Fruit fly (Drosophila melanogaster): ENCODE results near the gene Acsx1R.
A peak's percentile ranks its signal among the peaks of the same experiment; 100 is the strongest.

Acsx1R gene

DNA sequence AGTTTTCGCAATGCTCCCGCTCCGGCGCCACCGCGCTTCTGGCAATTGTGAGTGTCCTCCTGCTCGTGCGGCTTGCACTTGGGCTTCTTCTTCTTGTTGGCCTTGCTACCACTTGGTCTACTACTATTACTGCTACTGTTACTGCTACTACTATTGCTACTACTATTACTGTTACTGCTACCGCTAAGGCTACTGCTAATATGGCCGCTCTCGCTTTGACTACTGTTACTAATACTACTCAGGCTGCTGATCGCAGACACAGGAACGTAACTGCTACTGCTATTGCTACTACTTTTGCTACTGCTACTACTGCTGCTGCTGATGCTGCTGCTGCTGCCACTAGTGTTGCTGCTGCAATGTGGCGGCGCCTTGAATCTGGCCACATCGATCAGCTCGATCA lies 19.8 kb upstream of the Acsx1R start:
- no peak for TF ChIP-seq CTCF (optimal IDR thresholded peaks at IDR 0.05)
- no peak for TF ChIP-seq CG8478 (optimal IDR thresholded peaks at IDR 0.05)

DNA sequence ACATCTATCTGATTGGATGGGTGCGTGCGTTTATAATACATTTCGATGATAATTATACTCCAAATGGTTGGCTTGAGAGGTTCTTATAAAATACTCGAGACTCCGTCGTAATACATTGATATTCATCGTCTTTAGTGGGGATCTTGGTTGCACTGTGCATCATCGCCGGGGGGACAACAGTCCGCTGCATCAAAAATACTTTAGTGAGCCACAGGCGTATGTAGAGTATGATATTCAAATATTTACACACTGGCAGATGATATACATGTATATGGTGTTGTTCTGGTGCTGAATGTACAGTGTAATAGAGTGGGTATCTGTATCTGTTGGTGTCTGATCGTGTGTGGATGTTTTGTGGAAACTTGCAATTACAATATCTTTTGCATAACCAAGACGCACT lies 18.3 kb upstream of the Acsx1R start:
- TF ChIP-seq CG8478 (optimal IDR thresholded peaks at IDR 0.05) (no peak), CTCF (optimal IDR thresholded peaks at IDR 0.05) (no peak)

DNA sequence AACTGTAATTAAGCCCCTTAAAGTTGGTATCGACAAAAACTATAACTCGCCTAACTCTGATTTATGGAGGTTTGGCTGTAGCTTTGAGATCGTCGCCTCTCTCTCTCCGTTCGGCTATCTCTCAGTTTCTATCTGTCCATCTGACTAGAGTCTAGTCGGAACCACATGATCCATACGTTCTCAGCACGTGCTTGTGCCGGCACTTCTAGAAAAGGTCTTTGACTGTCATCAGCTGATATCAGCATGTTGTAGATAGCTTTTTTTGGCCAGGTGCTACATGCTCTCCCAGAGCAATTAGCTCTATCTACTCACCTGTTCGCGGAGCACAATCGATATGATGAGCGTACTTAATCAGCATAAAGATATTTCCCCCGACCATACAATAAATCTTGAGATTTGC lies 16.6 kb upstream of the Acsx1R start:
- TF ChIP-seq CTCF (optimal IDR thresholded peaks at IDR 0.05) (no peak), CG8478 (optimal IDR thresholded peaks at IDR 0.05) (no peak)

DNA sequence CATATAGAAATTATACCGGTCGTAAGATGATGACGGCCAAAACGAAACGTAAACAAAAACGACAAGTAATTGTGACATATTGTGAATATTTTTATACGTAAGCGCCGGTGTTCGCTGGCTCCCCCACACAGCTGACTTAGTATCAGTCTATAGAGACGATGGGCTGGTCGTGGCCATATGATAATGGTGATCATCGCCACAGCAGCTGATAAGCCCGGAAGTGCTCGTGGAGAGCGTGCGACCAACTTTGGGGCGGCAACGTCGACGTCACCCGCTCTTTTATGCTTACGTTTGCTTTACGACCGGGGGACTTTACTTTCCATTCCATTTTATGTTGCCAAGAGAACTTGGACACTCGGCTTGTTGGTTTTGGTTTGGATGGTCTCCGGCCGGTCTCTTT lies 15.6 kb upstream of the Acsx1R start:
- TF ChIP-seq CTCF (optimal IDR thresholded peaks at IDR 0.05) (no peak), CG8478 (optimal IDR thresholded peaks at IDR 0.05) (no peak)

DNA sequence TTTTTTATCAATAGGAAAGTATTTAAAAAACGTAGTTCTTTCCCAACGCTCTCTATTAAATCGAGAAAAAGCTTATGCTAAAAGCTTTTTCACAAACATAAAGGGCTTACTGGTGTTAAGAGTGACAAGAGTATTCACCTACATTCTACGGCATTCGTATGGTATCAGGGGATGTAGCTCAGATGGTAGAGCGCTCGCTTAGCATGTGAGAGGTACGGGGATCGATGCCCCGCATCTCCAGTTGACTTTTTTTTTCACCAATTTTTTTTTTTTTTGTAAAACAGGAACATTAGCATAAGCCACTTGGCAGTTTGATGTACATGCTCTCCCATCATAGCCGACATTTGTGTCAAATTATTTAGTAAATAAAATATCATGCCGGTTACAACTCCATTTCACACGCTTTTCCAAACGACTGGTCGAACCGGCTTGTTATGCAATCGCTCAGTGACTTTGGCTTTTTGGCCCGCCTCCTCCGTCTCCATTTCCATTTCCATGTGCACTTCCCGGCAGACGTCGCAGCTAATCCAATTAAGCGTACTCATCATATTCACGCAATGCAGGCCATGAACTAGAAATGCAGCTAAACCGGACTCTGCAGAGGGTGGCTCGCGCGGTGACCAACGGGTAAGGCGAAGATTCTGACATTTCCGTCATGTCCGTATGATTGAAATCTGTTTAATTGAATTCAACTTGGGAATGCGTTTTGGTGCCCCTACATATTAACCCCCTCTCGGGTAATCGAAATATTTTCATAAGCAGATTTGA lies 13.9 kb upstream of the Acsx1R start:
- TF ChIP-seq CTCF (optimal IDR thresholded peaks at IDR 0.05) (no peak), CG8478 (optimal IDR thresholded peaks at IDR 0.05) (no peak)

DNA sequence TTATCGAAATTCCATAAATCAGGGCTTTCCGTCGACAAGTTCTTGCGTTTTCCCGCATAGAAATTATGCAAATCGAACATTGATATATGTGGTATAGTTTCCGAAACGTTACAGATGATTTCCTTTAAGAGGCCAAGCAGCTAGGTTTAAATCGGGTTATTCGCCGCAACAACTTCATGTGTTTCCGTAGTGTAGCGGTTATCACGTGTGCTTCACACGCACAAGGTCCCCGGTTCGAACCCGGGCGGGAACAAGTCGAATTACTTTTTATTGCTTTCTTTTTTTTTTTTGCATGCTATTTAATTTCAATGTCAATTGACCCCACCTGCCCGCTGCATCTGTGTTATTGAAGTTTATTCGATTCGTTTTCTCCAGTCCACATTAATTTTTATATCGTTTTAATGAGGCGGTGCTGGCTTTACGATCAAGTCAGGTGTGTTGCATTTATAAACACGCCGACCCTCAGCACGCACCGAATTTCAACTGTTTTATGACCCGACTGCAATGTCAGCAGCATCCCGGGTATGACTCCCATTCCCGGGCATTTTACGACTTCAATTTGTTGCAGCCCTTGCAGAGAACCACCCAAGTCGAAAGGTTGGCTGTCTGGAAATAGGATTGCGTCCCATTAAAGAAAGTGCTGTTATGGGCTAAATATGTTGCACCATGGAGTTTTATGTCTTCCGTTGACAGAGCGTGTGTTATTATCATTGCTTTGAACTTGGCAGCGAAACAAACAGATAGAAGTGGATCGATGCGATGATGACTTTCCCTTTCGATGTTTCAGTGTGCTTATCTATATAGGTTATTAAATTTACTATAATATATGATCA lies 13.1 kb upstream of the Acsx1R start:
- no peak for TF ChIP-seq CG8478 (optimal IDR thresholded peaks at IDR 0.05)
- no peak for TF ChIP-seq CTCF (optimal IDR thresholded peaks at IDR 0.05)

DNA sequence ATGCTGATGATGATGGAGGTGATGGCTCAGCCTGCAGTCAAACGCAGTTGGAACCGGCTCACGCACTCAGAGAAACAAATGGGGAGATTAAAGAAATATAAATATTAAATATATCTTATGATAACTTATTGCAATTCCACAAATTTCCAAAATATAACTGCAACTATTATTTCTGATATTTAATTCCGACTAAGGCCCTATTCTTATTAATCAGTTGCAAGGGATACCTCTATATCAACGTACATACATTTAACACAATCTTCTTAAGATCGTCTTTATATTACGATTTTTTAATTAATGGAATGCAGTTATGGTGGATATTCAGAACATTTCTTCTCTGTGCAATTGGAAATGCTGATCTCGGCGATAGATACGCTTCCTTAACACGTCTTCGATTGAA lies 11.7 kb upstream of the Acsx1R start:
- TF ChIP-seq CG8478 (optimal IDR thresholded peaks at IDR 0.05) (no peak), CTCF (optimal IDR thresholded peaks at IDR 0.05) (no peak)

DNA sequence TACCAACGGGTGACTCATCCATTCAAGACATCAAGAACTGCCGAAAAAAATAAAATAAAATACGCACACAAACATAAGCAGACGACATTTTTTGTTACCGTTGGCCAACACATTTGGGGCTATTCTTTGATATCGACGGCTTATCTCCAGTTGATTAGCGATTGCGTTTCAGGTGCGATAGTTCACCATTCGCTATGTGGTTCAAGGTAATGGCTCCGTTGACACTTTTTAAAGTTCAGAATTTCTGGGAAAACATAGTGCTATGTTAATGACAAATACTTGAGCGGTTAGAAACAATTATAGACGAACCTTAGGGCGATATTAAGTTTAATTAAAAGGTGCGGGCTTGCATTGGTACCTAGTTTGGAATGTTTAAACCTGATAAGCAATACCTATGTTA lies 8.4 kb upstream of the Acsx1R start:
- TF ChIP-seq CTCF (optimal IDR thresholded peaks at IDR 0.05) (no peak), CG8478 (optimal IDR thresholded peaks at IDR 0.05) (no peak)

DNA sequence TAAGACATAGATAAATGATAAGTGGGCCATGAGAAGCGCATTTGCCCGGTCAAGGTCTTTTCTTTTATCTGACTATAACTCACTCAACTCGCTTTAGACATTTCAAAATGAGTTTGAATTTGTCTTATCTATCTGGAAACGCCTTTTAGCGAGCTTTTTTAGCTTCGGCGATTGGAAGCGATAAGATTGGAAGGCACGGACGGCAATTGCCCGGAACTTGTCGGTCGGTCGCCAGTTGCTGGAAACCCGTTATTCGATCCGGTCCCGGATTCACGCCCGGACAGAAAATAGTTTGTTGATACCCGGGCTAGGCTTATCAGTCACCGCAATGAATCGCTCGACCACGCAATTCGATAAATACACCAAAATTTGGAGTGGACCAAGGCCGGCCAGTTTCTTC lies 6.2 kb upstream of the Acsx1R start, which contains the start of gene Acsx4:
Gene Acsx4 (plus strand): TSS at position 233 of the 400 bp plus-strand sequence.
- no peak for TF ChIP-seq CTCF (optimal IDR thresholded peaks at IDR 0.05)
- no peak for TF ChIP-seq CG8478 (optimal IDR thresholded peaks at IDR 0.05)

DNA sequence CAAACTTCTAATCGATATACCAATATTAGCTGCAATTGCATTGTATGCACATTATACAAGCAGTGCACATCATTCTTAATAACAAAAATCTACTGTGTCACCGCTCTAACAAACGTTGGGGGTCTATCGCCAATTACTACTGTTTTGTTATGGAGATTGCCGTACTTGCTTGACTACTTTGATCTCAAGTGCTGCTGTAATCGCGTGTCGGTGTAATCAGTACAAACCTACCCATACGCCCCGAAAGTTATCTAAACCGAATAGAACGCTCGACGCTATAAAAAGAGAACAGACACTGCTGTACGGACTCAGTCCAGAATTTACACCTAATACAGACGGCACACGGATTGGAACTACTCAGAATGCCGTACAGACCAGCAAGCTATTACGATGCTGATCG lies 3.9 kb upstream of the Acsx1R start, which contains the start of gene Acsx3:
Gene Acsx3 (plus strand): TSS at position 301 of the 400 bp plus-strand sequence.
- TF ChIP-seq CTCF (optimal IDR thresholded peaks at IDR 0.05) (no peak), CG8478 (optimal IDR thresholded peaks at IDR 0.05) (no peak)

DNA sequence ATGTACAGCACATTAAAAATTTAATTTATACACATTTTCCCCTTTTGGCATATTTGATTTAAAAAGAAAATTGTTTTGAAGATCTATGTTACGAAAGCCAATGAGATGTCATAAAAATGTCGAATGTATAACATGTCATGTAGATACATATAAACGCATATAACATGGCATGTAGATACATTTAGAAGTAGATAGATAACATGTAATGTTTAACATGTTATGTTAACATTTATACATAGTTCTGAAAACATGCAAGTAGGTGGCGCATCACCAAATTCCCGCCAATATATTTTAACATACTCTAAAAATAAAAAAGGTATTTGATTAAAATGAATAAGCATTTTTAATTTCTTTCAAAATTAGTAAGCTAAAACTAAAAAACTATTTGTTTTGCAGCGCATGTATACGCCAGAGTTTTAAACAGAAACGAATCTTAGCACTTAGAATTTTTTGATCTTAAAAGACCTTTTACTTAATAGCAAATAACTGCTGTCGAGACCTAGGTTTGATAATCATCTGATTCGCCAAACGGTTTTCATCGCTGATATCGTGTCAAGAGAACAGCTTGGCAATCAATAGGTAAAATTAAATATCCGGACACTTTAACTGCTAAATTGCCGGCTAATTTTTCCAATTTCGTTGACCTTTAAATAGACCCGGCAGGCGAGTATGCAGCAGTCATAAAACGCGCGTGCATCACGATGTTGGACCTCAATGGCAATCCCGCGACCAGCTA lies 1.2 kb upstream of the Acsx1R start, which contains the start of gene Acsx2:
Gene Acsx2 (plus strand): TSS at position 686 of the 736 bp plus-strand sequence.
- TF ChIP-seq CTCF (optimal IDR thresholded peaks at IDR 0.05) (peak; percentile 60 to 84), CG8478 (optimal IDR thresholded peaks at IDR 0.05) (no peak)

DNA sequence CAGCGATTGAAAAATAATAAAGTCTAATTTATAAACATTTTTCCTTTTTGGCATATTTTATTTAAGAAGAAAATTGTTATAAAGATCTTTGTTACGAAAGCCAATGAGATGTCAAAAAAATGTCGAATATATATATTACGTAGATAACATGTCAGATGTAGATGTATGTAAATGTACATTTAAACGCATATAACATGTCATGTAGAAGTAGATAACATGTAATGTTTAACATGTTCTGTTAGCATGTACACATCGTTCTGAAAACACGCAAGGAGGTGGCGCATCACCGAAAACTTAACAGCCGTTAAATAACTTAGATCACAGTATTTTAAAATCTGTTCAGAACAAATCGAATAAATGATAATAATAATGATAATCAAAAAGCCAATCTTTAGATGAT lies 2.9 kb downstream of the Acsx1R start:
- TF ChIP-seq CG8478 (optimal IDR thresholded peaks at IDR 0.05) (no peak), CTCF (optimal IDR thresholded peaks at IDR 0.05) (peak; percentile 60 to 67)

DNA sequence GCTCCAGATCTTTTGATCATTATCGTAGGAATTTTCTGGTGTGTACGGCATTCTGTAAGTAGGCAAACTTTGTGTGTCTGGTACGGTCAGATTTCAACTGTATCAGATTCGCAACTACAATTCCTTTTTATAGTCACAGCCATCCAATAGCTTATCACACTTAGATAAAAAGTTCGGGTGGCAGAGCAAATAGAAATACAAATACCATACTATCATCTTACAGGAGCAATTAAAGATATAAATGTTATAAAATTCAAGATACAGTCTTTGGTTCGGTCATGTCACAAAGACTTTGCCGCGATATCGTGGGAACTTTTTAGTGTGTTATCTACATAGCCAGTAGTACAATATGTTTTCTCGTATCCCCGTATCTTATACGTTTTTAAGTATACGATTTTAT lies 4.0 kb downstream of the Acsx1R start, which contains the start of gene Acsx1L:
Gene Acsx1L (minus strand): TSS at position 101 of the 400 bp plus-strand sequence.
- TF ChIP-seq CTCF (optimal IDR thresholded peaks at IDR 0.05), result no peak

DNA sequence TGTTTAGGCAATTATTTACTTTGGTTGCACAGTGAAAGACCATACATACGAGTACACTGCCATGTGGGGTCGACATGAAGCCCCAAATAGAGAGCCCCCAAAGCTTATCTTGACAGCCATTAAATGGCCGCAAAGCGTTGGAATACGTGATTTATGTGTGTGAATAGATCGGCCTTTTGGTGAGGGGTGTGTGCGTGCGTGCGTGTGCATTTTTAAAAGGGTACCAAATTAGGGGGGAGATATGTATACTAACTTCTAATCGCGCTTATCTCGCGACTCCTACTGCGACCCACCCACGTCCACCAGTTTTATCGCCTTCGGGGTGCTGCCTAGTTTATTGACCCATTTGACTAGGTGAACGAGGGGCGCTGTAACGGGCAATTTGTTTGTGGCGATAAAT lies 34.2 kb downstream of the Acsx1R start:
- no peak for TF ChIP-seq CG8478 (optimal IDR thresholded peaks at IDR 0.05)
- no peak for TF ChIP-seq CTCF (optimal IDR thresholded peaks at IDR 0.05)

DNA sequence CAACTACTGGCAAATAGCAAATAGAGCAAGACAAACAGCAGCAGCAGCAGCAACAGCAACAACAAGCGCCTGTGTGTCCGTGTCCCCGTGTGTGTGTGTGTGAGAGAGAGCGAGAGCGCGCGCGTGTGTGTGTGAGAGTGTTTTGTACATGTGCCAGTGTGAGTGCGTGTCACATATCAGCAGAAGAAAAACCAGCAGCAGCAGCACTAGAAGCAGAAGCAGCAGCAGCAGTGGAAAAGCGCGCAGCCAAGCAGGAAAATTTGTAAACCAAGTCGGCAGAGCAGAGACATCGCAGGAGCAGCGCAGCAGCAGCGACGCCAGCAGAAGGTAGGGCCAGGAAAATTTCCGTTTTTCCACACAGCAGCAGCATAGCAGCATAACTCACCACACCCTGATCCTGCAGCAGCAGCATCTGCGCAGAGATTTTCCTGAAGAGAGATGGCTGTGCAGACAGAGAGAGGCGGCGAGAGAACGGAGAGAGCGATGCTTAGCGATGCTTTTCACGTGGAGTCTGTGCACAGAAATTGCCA lies 46.1 kb downstream of the Acsx1R start:
- no peak for TF ChIP-seq CG8478 (optimal IDR thresholded peaks at IDR 0.05)
- TF ChIP-seq CTCF (optimal IDR thresholded peaks at IDR 0.05), result no peak
